Fruit fly (Drosophila melanogaster): Measurements from ENCODE around the gene Adhr.

DNA sequence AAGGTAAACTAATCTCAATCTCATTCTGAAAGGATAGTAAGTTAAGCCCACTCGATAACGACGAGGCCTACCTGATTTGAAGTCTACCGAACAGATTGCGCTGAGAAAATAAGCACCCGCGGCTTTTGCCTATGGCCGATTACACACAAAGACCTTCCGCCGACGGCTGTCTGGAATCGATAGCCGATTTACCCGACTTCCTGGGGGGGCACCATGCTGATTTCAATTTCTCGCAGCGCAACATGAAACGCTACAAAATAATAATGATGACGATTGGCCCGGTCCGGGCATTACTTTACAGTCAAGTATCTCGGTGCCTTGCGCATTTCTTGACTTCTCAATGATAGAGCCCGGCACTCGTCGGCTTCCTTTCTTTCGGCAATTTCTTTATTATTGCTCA, 38.2 kb upstream of the Adhr start:
- TF ChIP-seq psq (GFP tag; optimal IDR thresholded peaks at IDR 0.05) (no peak), br (GFP tag; optimal IDR thresholded peaks at IDR 0.05) (no peak), HLH106 (tag; optimal IDR thresholded peaks at IDR 0.05) (no peak), Vsx2 (GFP tag; optimal IDR thresholded peaks at IDR 0.05; ENCODE audit: partially characterized antibody) (no peak), Hr78 (GFP tag; optimal IDR thresholded peaks at IDR 0.05) (no peak), h (GFP tag; optimal IDR thresholded peaks at IDR 0.05) (no peak), dl (GFP tag; optimal IDR thresholded peaks at IDR 0.05; ENCODE audit: insufficient read depth in 1 of 2, partially characterized antibody in 2 of 2) (no peak), usp (GFP tag; optimal IDR thresholded peaks at IDR 0.05) (no peak), sage (GFP tag; optimal IDR thresholded peaks at IDR 0.05) (no peak)
